Worm (Caenorhabditis elegans): Measurements from ENCODE around the gene C49C8.5.

DNA sequence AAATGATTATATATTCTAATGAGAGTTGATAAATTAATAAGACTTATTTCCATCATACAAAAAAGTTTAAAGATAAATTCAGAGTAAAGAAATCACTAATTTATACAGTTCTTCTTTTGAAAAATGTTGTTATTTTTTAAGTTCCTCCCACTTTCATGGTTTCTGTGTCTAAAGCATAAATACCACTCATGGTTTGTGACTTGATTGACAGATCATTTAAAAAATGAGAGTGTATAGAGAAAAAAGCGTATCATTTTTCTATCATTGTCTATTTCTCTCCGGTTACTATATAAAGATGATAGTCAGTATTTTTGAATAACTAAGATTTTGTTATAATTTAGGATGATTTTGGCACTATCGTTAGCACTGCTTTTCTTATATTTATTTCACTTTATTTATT, 38.8 kb downstream of the C49C8.5 start, which contains the start of gene cyp-33E3:
- no peak for TF ChIP-seq lin-15B (tag; optimal IDR thresholded peaks at IDR 0.05)
- TF ChIP-seq zag-1 (tag; optimal IDR thresholded peaks at IDR 0.05) = no peak
- TF ChIP-seq hpl-2 (GFP tag; optimal IDR thresholded peaks at IDR 0.05) = no peak

All from whole organism, L1 larva.